Comparison of ENCODE assay signal across 1 worm cellular context in the genomic region with DNA sequence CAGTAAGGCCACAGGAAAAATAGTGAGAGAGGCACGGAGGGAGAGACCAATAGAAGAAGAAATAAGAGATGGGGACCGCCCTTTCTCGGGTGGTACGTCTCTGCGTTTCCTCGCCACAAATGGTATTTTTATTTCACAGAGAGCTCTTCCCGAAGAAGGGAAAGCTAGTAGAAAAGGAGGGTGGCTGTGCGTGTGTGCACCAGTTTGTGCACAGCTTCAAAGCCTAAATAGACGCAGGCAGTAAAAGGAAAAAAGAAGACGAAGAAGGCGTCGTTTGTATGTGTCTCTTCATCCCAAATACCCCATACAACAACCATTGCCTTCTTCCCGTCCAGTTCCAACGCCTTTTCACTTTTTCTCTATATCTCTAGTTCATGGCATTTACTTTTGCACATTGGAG.
TF ChIP-seq lines count a peak whose summit lies in the region.

No protein-coding gene starts in this region.

TF ChIP-seq in whole organism, L2 larva, 48 proteins besides CTCF, POLR2A, EP300 and RAD21 (continued from another document):
- TF ChIP-seq F13H6.1 (tag; optimal IDR thresholded peaks at IDR 0.05; lab: Kevin White, UChicago): peak; percentile 74
- peak; percentile 53 for TF ChIP-seq lin-13 (GFP tag; optimal IDR thresholded peaks at IDR 0.05; lab: Kevin White, UChicago)
- no peak for TF ChIP-seq egl-27 (tag; optimal IDR thresholded peaks at IDR 0.05; lab: Kevin White, UChicago)
- TF ChIP-seq ama-1 (optimal IDR thresholded peaks at IDR 0.05; lab: Kevin White, UChicago): no peak
- TF ChIP-seq dmd-4 (tag; optimal IDR thresholded peaks at IDR 0.05; lab: Kevin White, UChicago): no peak
- TF ChIP-seq sma-3 (GFP tag; optimal IDR thresholded peaks at IDR 0.05; lab: Kevin White, UChicago): no peak
- TF ChIP-seq R02D3.7 (tag; optimal IDR thresholded peaks at IDR 0.05; lab: Kevin White, UChicago): no peak
- TF ChIP-seq snpc-4 (tag; optimal IDR thresholded peaks at IDR 0.05; lab: Kevin White, UChicago): peak; percentile 5
- no peak for TF ChIP-seq nhr-25 (tag; optimal IDR thresholded peaks at IDR 0.05; lab: Kevin White, UChicago)
- no peak for TF ChIP-seq elt-3 (tag; optimal IDR thresholded peaks at IDR 0.05; lab: Kevin White, UChicago)
- TF ChIP-seq Y55F3AM.14 (GFP tag; optimal IDR thresholded peaks at IDR 0.05; lab: Kevin White, UChicago): peak; percentile 29
- peak; percentile 68 for TF ChIP-seq crh-2 (tag; optimal IDR thresholded peaks at IDR 0.05; lab: Kevin White, UChicago)
- TF ChIP-seq unc-39 (tag; optimal IDR thresholded peaks at IDR 0.05; lab: Kevin White, UChicago): no peak
- TF ChIP-seq nhr-11 (tag; optimal IDR thresholded peaks at IDR 0.05; lab: Kevin White, UChicago): no peak
- TF ChIP-seq peb-1 (tag; optimal IDR thresholded peaks at IDR 0.05; lab: Kevin White, UChicago): no peak
- TF ChIP-seq nhr-77 (tag; optimal IDR thresholded peaks at IDR 0.05; lab: Kevin White, UChicago): no peak
- TF ChIP-seq mbf-1 (tag; optimal IDR thresholded peaks at IDR 0.05; lab: Kevin White, UChicago): no peak
- peak; percentile 54 for TF ChIP-seq ceh-82 (tag; optimal IDR thresholded peaks at IDR 0.05; lab: Kevin White, UChicago)
- no peak for TF ChIP-seq nhr-21 (tag; optimal IDR thresholded peaks at IDR 0.05; lab: Kevin White, UChicago)
- no peak for TF ChIP-seq ztf-1 (GFP tag; conservative IDR thresholded peaks at IDR 0.05; lab: Robert Waterston, UW)
- peak; percentile 74 for TF ChIP-seq C34F6.9 (tag; optimal IDR thresholded peaks at IDR 0.05; lab: Kevin White, UChicago)
- no peak for TF ChIP-seq blmp-1 (tag; optimal IDR thresholded peaks at IDR 0.05; lab: Kevin White, UChicago; ENCODE audit: insufficient read depth)
- no peak for TF ChIP-seq elt-1 (tag; optimal IDR thresholded peaks at IDR 0.05; lab: Kevin White, UChicago)
- no peak for TF ChIP-seq alr-1 (tag; optimal IDR thresholded peaks at IDR 0.05; lab: Kevin White, UChicago)
- TF ChIP-seq lsy-2 (tag; optimal IDR thresholded peaks at IDR 0.05; lab: Kevin White, UChicago): peak; percentile 53 to 66
- TF ChIP-seq zag-1 (tag; optimal IDR thresholded peaks at IDR 0.05; lab: Kevin White, UChicago): peak; percentile 78
TF ChIP-seq in whole organism, L2 larva: peak in this region for 16.
